Fruit fly (Drosophila melanogaster) whole organism, embryonic: ENCODE measurements around the gene CG10508.

Experiments used
- Atf6 ChIP-seq: fragments of 200-800 bp; sonication (Bioruptor generic); IDR thresholded peaks from 2 replicates; pipeline ENCODE4 v1.3.6; 2022; ENCODE audit warnings: missing biosample characterization, missing genetic modification characterization
- Awh ChIP-seq: fragments of 200-800 bp; sonication (Bioruptor generic); IDR thresholded peaks from 2 replicates; pipeline ENCODE4, ENCODE4 v1.3.6; 2022; ENCODE audit warnings: missing biosample characterization, missing genetic modification characterization
- CG11456 ChIP-seq: fragments of 200-800 bp; sonication (Bioruptor generic); IDR thresholded peaks from 3 replicates; pipeline ENCODE4 v1.3.6; 2022; ENCODE audit warnings: missing biosample characterization, missing genetic modification characterization
- CG12155 ChIP-seq: fragments of 200-800 bp; sonication (Bioruptor generic); optimal IDR thresholded peaks from 3 replicates; lab custom pipeline; 2016; ENCODE audit warnings: missing biosample characterization, missing genetic modification characterization
- CG12942 ChIP-seq: fragments of 200-800 bp; sonication (Bioruptor generic); optimal IDR thresholded peaks from 3 replicates; lab custom pipeline; 2016; ENCODE audit warnings: missing biosample characterization, missing genetic modification characterization
- CG13296 ChIP-seq: fragments of 200-800 bp; sonication (Bioruptor generic); optimal IDR thresholded peaks from 3 replicates; lab custom pipeline; 2018; ENCODE audit warnings: missing biosample characterization, mild to moderate bottlenecking, missing genetic modification characterization
- CG13424 ChIP-seq: fragments of 200-800 bp; sonication (Bioruptor generic); optimal IDR thresholded peaks from 2 replicates; lab custom pipeline; 2019; ENCODE audit warnings: missing biosample characterization, mild to moderate bottlenecking, missing genetic modification characterization, moderate library complexity
- CG13624 ChIP-seq: fragments of 200-800 bp; sonication (Bioruptor generic); optimal IDR thresholded peaks from 2 replicates; lab custom pipeline; 2016; ENCODE audit warnings: missing biosample characterization, missing genetic modification characterization
- CG14965 ChIP-seq: fragments of 200-800 bp; sonication (Bioruptor generic); optimal IDR thresholded peaks from 2 replicates; lab custom pipeline; 2016; ENCODE audit warnings: missing biosample characterization, missing genetic modification characterization, borderline replicate concordance
- CG1647 ChIP-seq: fragments of 200-800 bp; sonication (Bioruptor generic); optimal IDR thresholded peaks from 3 replicates; lab custom pipeline; 2016; ENCODE audit warnings: missing biosample characterization, missing genetic modification characterization
- CG18619 ChIP-seq: fragments of 200-800 bp; sonication (Bioruptor generic); optimal IDR thresholded peaks from 3 replicates; lab custom pipeline; 2017; ENCODE audit warnings: missing biosample characterization, mild to moderate bottlenecking, missing genetic modification characterization
- CG33213 ChIP-seq: fragments of 200-800 bp; sonication (Bioruptor generic); optimal IDR thresholded peaks from 3 replicates; lab custom pipeline; 2016; ENCODE audit warnings: missing biosample characterization, missing genetic modification characterization
- CG34422 ChIP-seq: fragments of 200-800 bp; sonication (Bioruptor generic); IDR thresholded peaks from 3 replicates; pipeline ENCODE4 v1.3.6; 2022; ENCODE audit warnings: missing biosample characterization, missing genetic modification characterization
- CG3726 ChIP-seq: fragments of 200-800 bp; sonication (Bioruptor generic); IDR thresholded peaks from 3 replicates; pipeline ENCODE4, ENCODE4 v1.3.6; 2022; ENCODE audit warnings: missing biosample characterization, missing genetic modification characterization
- CG5180 ChIP-seq: fragments of 200-800 bp; sonication (Bioruptor generic); optimal IDR thresholded peaks from 3 replicates; lab custom pipeline; 2017; ENCODE audit warnings: missing biosample characterization, missing genetic modification characterization, mild to moderate bottlenecking, moderate library complexity, missing genetic modification reagents
- D ChIP-seq, 2 experiments: fragments of 200-800 bp in 1 of 2; fragments of >200 bp in 1 of 2; sonication (Bioruptor generic) in 1 of 2; optimal IDR thresholded peaks; 2 replicates in 1 of 2; 3 replicates in 1 of 2; lab custom pipeline; 2017; ENCODE audit warnings: mild to moderate bottlenecking in 1 of 2, missing biosample characterization in 1 of 2, missing genetic modification characterization in 1 of 2, missing genetic modification reagents in 1 of 2
- E2f1 ChIP-seq: fragments of 200-800 bp; sonication (Bioruptor generic); IDR thresholded peaks from 2 replicates; pipeline ENCODE4 v1.3.6; 2022; ENCODE audit warnings: missing biosample characterization, missing genetic modification characterization
- HmgD ChIP-seq: fragments of 200-800 bp; sonication (Bioruptor generic); optimal IDR thresholded peaks from 3 replicates; lab custom pipeline; 2016; ENCODE audit warnings: missing biosample characterization, missing genetic modification characterization
- Hr3 ChIP-seq: fragments of 200-800 bp; sonication (Bioruptor generic); optimal IDR thresholded peaks from 3 replicates; lab custom pipeline; 2016; ENCODE audit warnings: missing biosample characterization, missing genetic modification characterization
- MBD-R2 ChIP-seq: fragments of 200-800 bp; sonication (Bioruptor generic); IDR thresholded peaks from 2 replicates; pipeline ENCODE4 v1.3.6; 2022; ENCODE audit warnings: missing biosample characterization, missing genetic modification characterization
- Meics ChIP-seq: fragments of 200-800 bp; sonication (Bioruptor generic); optimal IDR thresholded peaks from 2 replicates; lab custom pipeline; 2017; ENCODE audit warnings: missing biosample characterization, mild to moderate bottlenecking, missing genetic modification characterization
- Mrtf ChIP-seq: fragments of 200-800 bp; sonication (Bioruptor generic); IDR thresholded peaks from 3 replicates; pipeline ENCODE4 v1.3.6; 2022; ENCODE audit warnings: missing biosample characterization, missing genetic modification characterization
- Nf-YA ChIP-seq: fragments of 200-800 bp; sonication (Bioruptor generic); IDR thresholded peaks from 2 replicates; pipeline ENCODE4 v1.3.6; 2022; ENCODE audit warnings: missing biosample characterization, missing genetic modification characterization
- Nf-YC ChIP-seq: fragments of 200-800 bp; optimal IDR thresholded peaks from 3 replicates; lab custom pipeline; 2019; ENCODE audit warnings: missing biosample characterization, mild to moderate bottlenecking, missing genetic modification characterization, moderate library complexity
- Stat92E ChIP-seq, 3 experiments: fragments of >200 bp in 2 of 3; fragments of 200-800 bp in 1 of 3; sonication (Bioruptor generic) in 1 of 3; optimal IDR thresholded peaks; 2 replicates each; lab custom pipeline; 2017 to 2019; ENCODE audit warnings: missing biosample characterization in 3 of 3, missing genetic modification characterization in 3 of 3, mild to moderate bottlenecking in 1 of 3, moderate library complexity in 1 of 3
- Xbp1 ChIP-seq: fragments of 200-800 bp; sonication (Bioruptor generic); optimal IDR thresholded peaks from 3 replicates; lab custom pipeline; 2016; ENCODE audit warnings: missing biosample characterization, mild to moderate bottlenecking, missing genetic modification characterization
- al ChIP-seq: fragments of 200-800 bp; sonication (Bioruptor generic); IDR thresholded peaks from 2 replicates; pipeline ENCODE4 v1.3.6; 2022; ENCODE audit warnings: missing biosample characterization, missing genetic modification characterization
- da ChIP-seq: fragments of 200-800 bp; sonication (Bioruptor generic); optimal IDR thresholded peaks from 2 replicates; lab custom pipeline; 2016; ENCODE audit warnings: missing biosample characterization, missing genetic modification characterization
- danr ChIP-seq: fragments of 200-800 bp; sonication (Bioruptor generic); IDR thresholded peaks from 2 replicates; pipeline ENCODE4 v1.3.6; 2022; ENCODE audit warnings: missing biosample characterization, missing genetic modification characterization
- dmrt99B ChIP-seq: fragments of 200-800 bp; sonication (Bioruptor generic); optimal IDR thresholded peaks from 2 replicates; lab custom pipeline; 2018; ENCODE audit warnings: missing biosample characterization, mild to moderate bottlenecking, missing genetic modification characterization, moderate library complexity
- dysf ChIP-seq: fragments of 200-800 bp; sonication (Bioruptor generic); IDR thresholded peaks from 3 replicates; pipeline ENCODE4 v1.3.6; 2022; ENCODE audit warnings: missing biosample characterization, missing genetic modification characterization
- gce ChIP-seq: fragments of 200-800 bp; sonication (Bioruptor generic); IDR thresholded peaks from 3 replicates; pipeline ENCODE4 v1.3.6; 2022; ENCODE audit warnings: missing biosample characterization, missing genetic modification characterization
- gfzf ChIP-seq: fragments of 200-800 bp; sonication (Bioruptor generic); optimal IDR thresholded peaks from 2 replicates; lab custom pipeline; 2016; ENCODE audit warnings: missing biosample characterization, mild to moderate bottlenecking, missing genetic modification characterization, moderate library complexity
- klu ChIP-seq: fragments of 200-800 bp; sonication (Bioruptor generic); IDR thresholded peaks from 2 replicates; pipeline ENCODE4 v1.3.6; 2022; ENCODE audit warnings: missing biosample characterization, missing genetic modification characterization
- lmd ChIP-seq: fragments of 200-800 bp; sonication (Bioruptor generic); IDR thresholded peaks from 2 replicates; pipeline ENCODE4 v1.3.6; 2022; ENCODE audit warnings: missing biosample characterization, missing genetic modification characterization
- mam ChIP-seq: fragments of 200-800 bp; sonication (Bioruptor generic); optimal IDR thresholded peaks from 3 replicates; lab custom pipeline; 2016; ENCODE audit warnings: missing biosample characterization, missing genetic modification characterization
- onecut ChIP-seq: fragments of 200-800 bp; sonication (Bioruptor generic); IDR thresholded peaks from 2 replicates; pipeline ENCODE4 v1.3.6; 2022; ENCODE audit warnings: missing biosample characterization, missing genetic modification characterization
- otp ChIP-seq: fragments of 200-800 bp; sonication (Bioruptor generic); IDR thresholded peaks from 3 replicates; pipeline ENCODE4, ENCODE4 v1.3.6; 2022; ENCODE audit warnings: missing biosample characterization, missing genetic modification characterization
- pho ChIP-seq: fragments of 200-800 bp; sonication (Bioruptor generic); optimal IDR thresholded peaks from 2 replicates; lab custom pipeline; 2016; ENCODE audit warnings: missing biosample characterization, missing genetic modification characterization
- prd ChIP-seq, 3 experiments: fragments of >200 bp in 2 of 3; fragments of 200-800 bp in 1 of 3; sonication (Bioruptor generic) in 1 of 3; optimal IDR thresholded peaks in 2 of 3; IDR thresholded peaks in 1 of 3; 2 replicates in 2 of 3; 3 replicates in 1 of 3; pipeline versions ENCODE4 v1.3.6 to Lab custom; 2017 to 2022; ENCODE audit warnings: missing biosample characterization in 1 of 3, missing genetic modification characterization in 1 of 3
- sc ChIP-seq, 3 experiments: fragments of >200 bp in 2 of 3; fragments of 200-800 bp in 1 of 3; sonication (Bioruptor generic) in 1 of 3; optimal IDR thresholded peaks; 2 replicates in 2 of 3; 3 replicates in 1 of 3; lab custom pipeline; 2017; ENCODE audit warnings: mild to moderate bottlenecking in 1 of 3, missing biosample characterization in 1 of 3, missing genetic modification characterization in 1 of 3, missing genetic modification reagents in 1 of 3
- sens ChIP-seq: fragments of 200-800 bp; sonication (Bioruptor generic); peaks from one replicate; lab custom pipeline; 2016; ENCODE audit warnings: missing biosample characterization, missing genetic modification characterization
- tin ChIP-seq: fragments of 200-800 bp; sonication (Bioruptor generic); optimal IDR thresholded peaks from 3 replicates; lab custom pipeline; 2016; ENCODE audit warnings: missing biosample characterization, missing genetic modification characterization
- tll ChIP-seq, 2 experiments: fragments of 200-800 bp in 1 of 2; fragments of >200 bp in 1 of 2; sonication (Bioruptor generic) in 1 of 2; optimal IDR thresholded peaks; 2 replicates each; lab custom pipeline; 2017 to 2019; ENCODE audit warnings: missing biosample characterization in 2 of 2, missing genetic modification characterization in 2 of 2, mild to moderate bottlenecking in 1 of 2, moderate library complexity in 1 of 2
- tna ChIP-seq: fragments of 200-800 bp; sonication (Bioruptor generic); IDR thresholded peaks from 2 replicates; pipeline ENCODE4 v1.3.6; 2022; ENCODE audit warnings: missing biosample characterization, missing genetic modification characterization; ENCODE audit not compliant: partially characterized antibody
- toy ChIP-seq: fragments of 200-800 bp; sonication (Bioruptor generic); IDR thresholded peaks from 2 replicates; pipeline ENCODE4 v1.3.6; 2022; ENCODE audit warnings: missing biosample characterization, missing genetic modification characterization
- zen2 ChIP-seq: fragments of 200-800 bp; sonication (Bioruptor generic); IDR thresholded peaks from 3 replicates; pipeline ENCODE4 v1.3.6; 2022; ENCODE audit warnings: missing biosample characterization, missing genetic modification characterization; ENCODE audit not compliant: partially characterized antibody

Gene CG10508

DNA sequence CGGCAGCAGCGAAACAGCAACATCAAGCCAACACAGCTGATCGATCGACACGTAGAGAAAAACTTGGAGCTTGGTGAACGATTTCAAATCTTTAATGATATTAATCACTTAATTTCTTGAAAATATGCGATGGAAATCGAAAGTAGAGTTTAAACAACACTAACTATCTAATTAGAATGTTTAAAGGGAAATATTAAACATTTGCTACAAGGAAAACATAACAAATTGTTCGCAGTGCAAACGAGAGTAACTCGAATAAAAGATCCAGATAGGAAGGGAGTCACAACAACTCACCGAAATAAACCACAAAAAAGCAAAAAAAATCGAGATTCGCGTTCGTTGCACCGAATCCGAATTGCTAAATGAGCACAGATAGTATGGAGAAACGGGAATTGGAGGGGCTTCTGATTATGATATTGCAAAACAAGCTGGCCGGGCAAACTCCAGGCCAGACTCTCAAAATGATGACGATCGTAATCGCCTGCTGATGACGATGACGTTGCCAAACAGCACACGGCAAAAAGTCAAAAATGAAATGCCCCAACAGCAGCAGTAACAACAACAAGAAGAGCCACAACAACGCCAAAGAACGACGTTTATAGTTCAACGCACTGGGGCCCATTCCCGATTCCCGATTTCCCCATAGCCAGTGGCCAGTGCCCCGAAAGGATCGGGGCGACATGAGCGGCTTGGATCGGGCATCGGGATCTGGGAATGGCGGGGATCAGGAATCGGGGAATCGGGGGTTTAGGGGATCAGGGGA is 43.9 kb downstream of the CG10508 start (continued):
- TF ChIP-seq Nf-YA (GFP tag; lab: Robert Waterston, UW), result no peak
- no peak for TF ChIP-seq CG11456 (GFP tag; lab: Robert Waterston, UW)
- no peak for TF ChIP-seq da (GFP tag; lab: Kevin White, UChicago)
- TF ChIP-seq Meics (GFP tag; lab: Kevin White, UChicago), result peak; percentile 11
- no peak for TF ChIP-seq Nf-YC (tag; lab: Kevin White, UChicago)
- no peak for TF ChIP-seq klu (GFP tag; lab: Robert Waterston, UW)
- TF ChIP-seq CG33213, result no peak
- TF ChIP-seq zen2 (GFP tag; lab: Robert Waterston, UW), result no peak
- no peak for TF ChIP-seq E2f1 (GFP tag; lab: Robert Waterston, UW)
- no peak for TF ChIP-seq CG13624 (GFP tag; lab: Kevin White, UChicago)
- TF ChIP-seq CG12155 (GFP tag; lab: Kevin White, UChicago), result no peak
- no peak for TF ChIP-seq MBD-R2 (GFP tag; lab: Robert Waterston, UW)
- peak; percentile 60 for TF ChIP-seq Xbp1 (GFP tag; lab: Kevin White, UChicago)
- TF ChIP-seq toy, result no peak
- no peak for TF ChIP-seq CG14965 (GFP tag; lab: Kevin White, UChicago)
- TF ChIP-seq sens (GFP tag; lab: Kevin White, UChicago), result peak; percentile 95
- TF ChIP-seq tll (GFP tag; optimal IDR thresholded peaks at IDR 0.05; lab: Kevin White, UChicago), result no peak
- no peak for TF ChIP-seq prd (optimal IDR thresholded peaks at IDR 0.05; lab: Kevin White, UChicago)
- TF ChIP-seq prd (GFP tag; IDR thresholded peaks at IDR 0.05; lab: Robert Waterston, UW), result peak; percentile 59; the same call in 1 of the 3 replicates
- no peak for TF ChIP-seq tna (GFP tag; lab: Robert Waterston, UW)
- TF ChIP-seq pho, result no peak
- TF ChIP-seq CG1647, result no peak
- no peak for TF ChIP-seq CG13296
- no peak for TF ChIP-seq CG5180 (GFP tag; lab: Kevin White, UChicago)
- no peak for TF ChIP-seq gfzf (GFP tag; lab: Kevin White, UChicago)
- 0 out of 2 replicates have a peak, but pooled peaks have one; percentile 47 for TF ChIP-seq Awh (GFP tag; lab: Robert Waterston, UW)
- TF ChIP-seq al (GFP tag; lab: Robert Waterston, UW), result no peak
- no peak for TF ChIP-seq CG18619 (GFP tag; lab: Kevin White, UChicago)
- TF ChIP-seq CG13424 (tag; lab: Kevin White, UChicago), result peak; percentile 39
- TF ChIP-seq dmrt99B (tag; lab: Kevin White, UChicago), result peak; percentile 56
- TF ChIP-seq Atf6, result no peak
- TF ChIP-seq CG12942 (GFP tag; lab: Kevin White, UChicago), result no peak
- no peak for TF ChIP-seq HmgD
- TF ChIP-seq lmd (GFP tag; lab: Robert Waterston, UW), result peak; percentile 13; the same call in 1 of the 2 replicates
- no peak for TF ChIP-seq dysf
- TF ChIP-seq danr (GFP tag; lab: Robert Waterston, UW), result no peak
- TF ChIP-seq D (optimal IDR thresholded peaks at IDR 0.05; lab: Kevin White, UChicago), result no peak
- TF ChIP-seq D (GFP tag; optimal IDR thresholded peaks at IDR 0.05; lab: Kevin White, UChicago), result no peak
- TF ChIP-seq onecut (GFP tag; lab: Robert Waterston, UW), result peak; percentile 31; the same call in 1 of the 2 replicates
- no peak for TF ChIP-seq Mrtf (GFP tag; lab: Robert Waterston, UW)
- TF ChIP-seq mam (GFP tag; lab: Kevin White, UChicago), result peak; percentile 8
- peak; percentile 35 for TF ChIP-seq tin
- TF ChIP-seq otp (GFP tag; lab: Robert Waterston, UW), result 0 out of 3 replicates have a peak, but pooled peaks have one; percentile 21
- 0 out of 3 replicates have a peak, but pooled peaks have one; percentile 11 for TF ChIP-seq CG3726 (GFP tag; lab: Robert Waterston, UW)
- no peak for TF ChIP-seq gce
- no peak for TF ChIP-seq sc (optimal IDR thresholded peaks at IDR 0.05; lab: Kevin White, UChicago)
- TF ChIP-seq sc (GFP tag; optimal IDR thresholded peaks at IDR 0.05; lab: Kevin White, UChicago), result no peak
- no peak for TF ChIP-seq Stat92E (GFP tag; optimal IDR thresholded peaks at IDR 0.05; lab: Kevin White, UChicago)
- peak; percentile 11 for TF ChIP-seq Hr3 (GFP tag; lab: Kevin White, UChicago)
- peak; percentile 15; the same call in 1 of the 3 replicates for TF ChIP-seq CG34422 (GFP tag; lab: Robert Waterston, UW)
